Worm (Caenorhabditis elegans): ENCODE results near the gene snu-66.

Gene snu-66

DNA sequence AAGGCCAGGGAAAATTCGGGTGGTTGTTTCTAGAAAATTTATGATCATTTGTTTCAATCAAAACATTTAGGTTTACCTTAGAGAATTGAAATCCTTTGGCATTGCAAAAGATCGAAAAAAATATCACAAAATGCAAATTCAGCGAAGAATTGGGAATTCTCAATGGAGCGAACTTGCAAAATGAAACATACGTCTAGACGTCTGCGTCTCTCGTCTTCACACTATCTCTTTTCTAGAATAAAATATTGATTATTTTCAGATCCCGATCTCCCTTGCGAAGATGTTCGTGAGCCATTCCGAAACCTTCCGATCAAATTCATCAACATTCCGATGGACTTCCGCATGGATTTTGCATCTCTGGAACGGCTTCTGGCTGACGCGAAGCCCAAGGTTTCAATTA, 4.9 kb upstream of the snu-66 start, which contains the start of gene ets-6 (continued):
- TF ChIP-seq dve-1 (tag; optimal IDR thresholded peaks at IDR 0.05; ENCODE audit: insufficient read depth) (peak; percentile 20), mes-2 (tag; optimal IDR thresholded peaks at IDR 0.05; ENCODE audit: poor library complexity, severe bottlenecking) (peak; percentile 67), cey-2 (tag; optimal IDR thresholded peaks at IDR 0.05; ENCODE audit: borderline replicate concordance, insufficient read depth) (no peak), zfp-2 (tag; optimal IDR thresholded peaks at IDR 0.05) (no peak), D1046.2 (GFP tag; IDR thresholded peaks at IDR 0.05) (no peak), jun-1 (tag; optimal IDR thresholded peaks at IDR 0.05) (no peak), attf-4 (tag; optimal IDR thresholded peaks at IDR 0.05) (no peak)

DNA sequence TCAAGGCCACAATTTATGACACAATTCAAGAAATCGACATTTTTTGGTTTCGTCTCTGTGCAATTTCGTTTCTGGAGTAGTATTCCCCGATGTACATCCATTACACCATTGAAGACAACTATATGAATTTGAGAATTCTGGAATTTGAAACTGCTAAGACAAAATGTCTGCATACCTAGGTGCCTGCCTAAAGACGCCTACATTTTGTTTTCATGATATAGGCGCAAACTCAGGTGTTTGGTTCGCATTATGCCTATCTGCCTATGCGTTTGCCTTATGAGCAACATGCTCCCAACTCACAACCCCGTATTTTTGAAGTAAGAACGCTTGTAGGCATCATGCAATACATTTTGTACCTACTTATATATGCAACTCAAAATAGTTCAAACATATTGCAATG, 4.5 kb downstream of the snu-66 start, which contains the start of gene F19F10.14:
F19F10.14 (minus strand) TSS at position 101 of the 400 bp plus-strand sequence.
- no peak for TF ChIP-seq zfp-3 (GFP tag; conservative IDR thresholded peaks at IDR 0.05)

DNA sequence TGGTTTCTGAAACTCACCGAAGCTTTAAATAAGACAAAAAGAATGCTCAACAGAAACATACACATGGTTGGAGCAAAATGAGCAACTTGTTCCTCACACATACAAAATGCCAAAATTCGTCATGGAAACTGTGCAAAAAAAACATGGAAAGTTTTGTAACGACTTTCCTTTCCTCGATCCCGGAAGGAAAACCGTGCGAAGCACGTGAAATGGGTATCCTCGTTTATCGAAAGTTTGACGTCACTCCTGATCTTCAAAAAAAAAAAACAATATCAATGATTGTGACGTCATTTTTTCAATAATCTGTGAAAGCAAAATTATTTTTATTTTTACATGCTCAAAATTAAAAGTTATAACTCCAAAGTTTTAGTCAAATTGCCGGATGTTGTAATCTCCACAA, 5.2 kb downstream of the snu-66 start, which contains the start of gene clec-212:
clec-212 (minus strand) TSS at position 101 of the 400 bp plus-strand sequence.
- no peak for TF ChIP-seq mdl-1 (tag; optimal IDR thresholded peaks at IDR 0.05)
- no peak for TF ChIP-seq madf-5 (GFP tag; IDR thresholded peaks at IDR 0.05)
- TF ChIP-seq nhr-42 (GFP tag; IDR thresholded peaks at IDR 0.05) = no peak
- TF ChIP-seq ceh-44 (GFP tag; IDR thresholded peaks at IDR 0.05) = no peak
- TF ChIP-seq Y75B8A.6 (GFP tag; IDR thresholded peaks at IDR 0.05) = no peak
- TF ChIP-seq unc-39 (tag; optimal IDR thresholded peaks at IDR 0.05) = no peak
- no peak for TF ChIP-seq lin-15B (tag; optimal IDR thresholded peaks at IDR 0.05)
- no peak for TF ChIP-seq snpc-1.2 (GFP tag; IDR thresholded peaks at IDR 0.05)
- no peak for TF ChIP-seq ctbp-1 (GFP tag; IDR thresholded peaks at IDR 0.05)
- no peak for TF ChIP-seq nhr-76 (tag; optimal IDR thresholded peaks at IDR 0.05)
- no peak for TF ChIP-seq Y48G9A.11 (GFP tag; IDR thresholded peaks at IDR 0.05)
- TF ChIP-seq nhr-28 (tag; optimal IDR thresholded peaks at IDR 0.05) = no peak
- TF ChIP-seq nhr-48 (tag; optimal IDR thresholded peaks at IDR 0.05) = no peak

DNA sequence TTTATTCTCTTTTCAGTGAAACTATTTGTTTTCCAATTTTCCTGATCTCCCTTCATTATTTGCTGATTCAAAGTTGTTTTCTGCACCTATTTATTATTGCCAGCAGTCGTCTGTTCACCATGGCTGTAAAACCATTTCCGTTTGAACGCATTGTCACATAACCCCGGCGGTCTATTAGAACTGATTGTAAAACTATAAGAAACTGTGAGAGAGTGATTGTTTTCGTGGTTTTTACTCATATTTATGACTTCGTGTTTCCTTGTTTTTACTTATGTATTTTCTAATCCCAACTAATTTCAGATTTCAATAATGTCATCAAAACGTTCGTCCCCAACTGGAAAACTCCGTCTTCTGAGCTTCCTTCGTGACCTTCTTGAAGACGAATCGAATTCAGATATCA, 12.5 kb downstream of the snu-66 start, which contains the start of gene F19F10.1:
F19F10.1 (plus strand) TSS at position 301 of the 400 bp plus-strand sequence.
- no peak for TF ChIP-seq jun-1 (tag; optimal IDR thresholded peaks at IDR 0.05)
- TF ChIP-seq ztf-11 (tag; optimal IDR thresholded peaks at IDR 0.05) = no peak
- TF ChIP-seq madf-5 (GFP tag; IDR thresholded peaks at IDR 0.05) = no peak
- no peak for TF ChIP-seq nhr-102 (tag; optimal IDR thresholded peaks at IDR 0.05)
- no peak for TF ChIP-seq nhr-76 (tag; optimal IDR thresholded peaks at IDR 0.05)
- no peak for TF ChIP-seq set-16 (GFP tag; IDR thresholded peaks at IDR 0.05)
- TF ChIP-seq zfp-3 (GFP tag; conservative IDR thresholded peaks at IDR 0.05) = no peak
- no peak for TF ChIP-seq arid-1 (GFP tag; conservative IDR thresholded peaks at IDR 0.05)
- TF ChIP-seq nhr-10 (tag; optimal IDR thresholded peaks at IDR 0.05) = no peak
- no peak for TF ChIP-seq zip-2 (tag; optimal IDR thresholded peaks at IDR 0.05)
- no peak for TF ChIP-seq hlh-30 (tag; optimal IDR thresholded peaks at IDR 0.05; ENCODE audit: insufficient read depth)
- no peak for TF ChIP-seq D1046.2 (GFP tag; IDR thresholded peaks at IDR 0.05)
- TF ChIP-seq spr-1 (tag; optimal IDR thresholded peaks at IDR 0.05) = no peak
- no peak for TF ChIP-seq sdz-12 (GFP tag; optimal IDR thresholded peaks at IDR 0.05)
- TF ChIP-seq unc-62 (GFP tag; optimal IDR thresholded peaks at IDR 0.05 in 1 of 2) = no peak
- TF ChIP-seq unc-62 (tag; optimal IDR thresholded peaks at IDR 0.05) = no peak
- no peak for TF ChIP-seq pqm-1 (tag; optimal IDR thresholded peaks at IDR 0.05)

DNA sequence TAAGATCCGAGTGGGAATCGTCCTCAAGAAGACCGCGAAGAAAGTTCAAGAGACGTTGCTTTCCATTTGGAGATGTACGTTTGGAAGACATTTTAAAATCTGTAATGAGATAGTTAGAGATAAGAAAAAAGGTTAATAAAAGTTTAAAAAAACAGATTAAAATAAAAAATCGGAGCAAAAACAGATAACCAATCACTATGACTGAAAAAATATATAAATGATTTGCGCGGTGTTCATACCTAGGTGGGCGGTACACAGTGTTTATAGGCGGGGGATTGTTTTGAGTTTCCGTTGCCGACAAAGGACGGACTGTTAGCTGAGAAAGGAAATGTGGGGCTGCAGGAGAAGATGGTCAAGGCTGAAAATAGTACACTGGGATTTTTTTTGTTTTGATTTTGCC, 16.8 kb downstream of the snu-66 start, which contains the start of gene ets-7:
ets-7 (minus strand) TSS at position 101 of the 400 bp plus-strand sequence.
- no peak for TF ChIP-seq nhr-42 (GFP tag; IDR thresholded peaks at IDR 0.05)
- TF ChIP-seq Y48G9A.11 (GFP tag; IDR thresholded peaks at IDR 0.05) = no peak
- no peak for TF ChIP-seq Y75B8A.6 (GFP tag; IDR thresholded peaks at IDR 0.05)
- TF ChIP-seq php-3 (GFP tag; IDR thresholded peaks at IDR 0.05) = no peak
- TF ChIP-seq fos-1 (tag; optimal IDR thresholded peaks at IDR 0.05) = no peak
- no peak for TF ChIP-seq daf-16 (GFP tag; optimal IDR thresholded peaks at IDR 0.05)
- TF ChIP-seq daf-16 (tag; optimal IDR thresholded peaks at IDR 0.05) = no peak
- TF ChIP-seq lin-15B (tag; optimal IDR thresholded peaks at IDR 0.05) = no peak
- no peak for TF ChIP-seq unc-62 (GFP tag; optimal IDR thresholded peaks at IDR 0.05 in 1 of 2)
- TF ChIP-seq unc-62 (tag; optimal IDR thresholded peaks at IDR 0.05) = no peak
- no peak for TF ChIP-seq snpc-4 (tag; optimal IDR thresholded peaks at IDR 0.05)
- no peak for TF ChIP-seq nhr-237 (tag; optimal IDR thresholded peaks at IDR 0.05)
- TF ChIP-seq nhr-48 (tag; optimal IDR thresholded peaks at IDR 0.05) = no peak

Data from whole organism, L4 larva.